Fruit fly (Drosophila melanogaster) whole organism, embryonic: ENCODE results near the gene CG15185.

Experiments
- Bteb2 ChIP-seq: fragments of 200-800 bp; sonication (Bioruptor generic); optimal IDR thresholded peaks from 2 replicates; lab custom pipeline; 2016; ENCODE audit warnings: missing biosample characterization, missing genetic modification characterization
- C15 ChIP-seq: fragments of 200-800 bp; sonication (Bioruptor generic); IDR thresholded peaks from 3 replicates; pipeline ENCODE4 v1.3.6; 2022; ENCODE audit warnings: missing biosample characterization, missing genetic modification characterization
- CG10565 ChIP-seq: fragments of 200-800 bp; sonication (Bioruptor generic); optimal IDR thresholded peaks from 3 replicates; lab custom pipeline; 2016; ENCODE audit warnings: missing biosample characterization, mild to moderate bottlenecking, missing genetic modification characterization
- CG11085 ChIP-seq: fragments of 200-800 bp; sonication (Bioruptor generic); IDR thresholded peaks from 2 replicates; pipeline ENCODE4 v1.3.6; 2022; ENCODE audit warnings: missing biosample characterization, missing genetic modification characterization
- CG11093 ChIP-seq: fragments of 200-800 bp; sonication (Bioruptor generic); IDR thresholded peaks from 3 replicates; pipeline ENCODE4 v1.3.6; 2022; ENCODE audit warnings: missing biosample characterization, missing genetic modification characterization
- CG1603 ChIP-seq: fragments of 200-800 bp; sonication (Bioruptor generic); optimal IDR thresholded peaks from 2 replicates; lab custom pipeline; 2019; ENCODE audit warnings: missing biosample characterization, mild to moderate bottlenecking, missing genetic modification characterization, moderate library complexity
- CG17912 ChIP-seq: fragments of 200-800 bp; sonication (Bioruptor generic); optimal IDR thresholded peaks from 2 replicates; lab custom pipeline; 2018; ENCODE audit warnings: missing biosample characterization, mild to moderate bottlenecking, missing genetic modification characterization
- CG3838 ChIP-seq: fragments of 200-800 bp; sonication (Bioruptor generic); optimal IDR thresholded peaks from 3 replicates; lab custom pipeline; 2016; ENCODE audit warnings: missing biosample characterization, missing genetic modification characterization
- CG3847 ChIP-seq: fragments of 200-800 bp; sonication (Bioruptor generic); IDR thresholded peaks from 2 replicates; pipeline ENCODE4 v1.3.6; 2022; ENCODE audit warnings: missing biosample characterization, missing genetic modification characterization
- CG5180 ChIP-seq: fragments of 200-800 bp; sonication (Bioruptor generic); optimal IDR thresholded peaks from 3 replicates; lab custom pipeline; 2017; ENCODE audit warnings: missing biosample characterization, missing genetic modification characterization, mild to moderate bottlenecking, moderate library complexity, missing genetic modification reagents
- CG6854 ChIP-seq: fragments of 200-800 bp; sonication (Bioruptor generic); optimal IDR thresholded peaks from 3 replicates; lab custom pipeline; 2017; ENCODE audit warnings: missing biosample characterization, mild to moderate bottlenecking, missing genetic modification characterization
- CG7745 ChIP-seq: fragments of 200-800 bp; sonication (Bioruptor generic); optimal IDR thresholded peaks from 2 replicates; lab custom pipeline; 2018; ENCODE audit warnings: missing biosample characterization, mild to moderate bottlenecking, missing genetic modification characterization, moderate library complexity
- CG8281 ChIP-seq: fragments of 200-800 bp; sonication (Bioruptor generic); optimal IDR thresholded peaks from 2 replicates; lab custom pipeline; 2018; ENCODE audit warnings: missing biosample characterization, mild to moderate bottlenecking, missing genetic modification characterization, moderate library complexity
- Camta ChIP-seq: fragments of 200-800 bp; sonication (Bioruptor generic); optimal IDR thresholded peaks from 2 replicates; lab custom pipeline; 2016; ENCODE audit warnings: missing biosample characterization, missing genetic modification characterization
- Dad ChIP-seq: fragments of 200-800 bp; sonication (Bioruptor generic); optimal IDR thresholded peaks from 3 replicates; lab custom pipeline; 2016; ENCODE audit warnings: missing biosample characterization, missing genetic modification characterization
- Dek ChIP-seq: fragments of 200-800 bp; sonication (Bioruptor generic); optimal IDR thresholded peaks from 3 replicates; lab custom pipeline; 2019; ENCODE audit warnings: missing biosample characterization, mild to moderate bottlenecking, missing genetic modification characterization, moderate library complexity
- Dref ChIP-seq: fragments of 200-800 bp; sonication (Bioruptor generic); IDR thresholded peaks from 2 replicates; pipeline ENCODE4 v1.3.6; 2022; ENCODE audit warnings: missing biosample characterization, missing genetic modification characterization
- Drgx ChIP-seq: fragments of 200-800 bp; sonication (Bioruptor generic); IDR thresholded peaks from 2 replicates; pipeline ENCODE4 v1.3.6; 2022; ENCODE audit warnings: missing biosample characterization, missing genetic modification characterization
- Eip74EF ChIP-seq, 2 experiments: fragments of 200-800 bp in 1 of 2; fragments of >200 bp in 1 of 2; sonication (Bioruptor generic) in 1 of 2; optimal IDR thresholded peaks; 2 replicates each; lab custom pipeline; 2017 to 2019; ENCODE audit warnings: missing biosample characterization in 2 of 2, missing genetic modification characterization in 2 of 2, mild to moderate bottlenecking in 1 of 2, moderate library complexity in 1 of 2
- Ets65A ChIP-seq: fragments of 200-800 bp; sonication (Bioruptor generic); peaks from one replicate; lab custom pipeline; 2016; ENCODE audit warnings: missing biosample characterization, missing genetic modification characterization
- Hand ChIP-seq: fragments of 200-800 bp; sonication (Bioruptor generic); optimal IDR thresholded peaks from 2 replicates; lab custom pipeline; 2017; ENCODE audit warnings: mild to moderate bottlenecking, missing biosample characterization, missing genetic modification reagents, missing genetic modification characterization
- Hr3 ChIP-seq: fragments of 200-800 bp; sonication (Bioruptor generic); optimal IDR thresholded peaks from 3 replicates; lab custom pipeline; 2016; ENCODE audit warnings: missing biosample characterization, missing genetic modification characterization
- Max ChIP-seq: fragments of 200-800 bp; sonication (Bioruptor generic); optimal IDR thresholded peaks from 2 replicates; lab custom pipeline; 2016; ENCODE audit warnings: missing biosample characterization, mild to moderate bottlenecking, missing genetic modification characterization
- Pdp1 ChIP-seq, 2 experiments: fragments of 200-800 bp; sonication (Bioruptor generic); optimal IDR thresholded peaks; 3 replicates each; lab custom pipeline; 2016; ENCODE audit warnings: missing biosample characterization in 2 of 2, missing genetic modification characterization in 2 of 2, mild to moderate bottlenecking in 1 of 2, moderate library complexity in 1 of 2
- Side ChIP-seq: fragments of 200-800 bp; sonication (Bioruptor generic); optimal IDR thresholded peaks from 2 replicates; lab custom pipeline; 2016; ENCODE audit warnings: missing biosample characterization, missing genetic modification characterization
- Taf1 ChIP-seq: fragments of 200-800 bp; sonication (Bioruptor generic); IDR thresholded peaks from 2 replicates; pipeline ENCODE4 v1.3.6; 2022; ENCODE audit warnings: missing biosample characterization, missing genetic modification characterization
- Xrp1 ChIP-seq: fragments of 200-800 bp; sonication (Bioruptor generic); IDR thresholded peaks from 2 replicates; pipeline ENCODE4 v1.3.6; 2022; ENCODE audit warnings: missing biosample characterization, missing genetic modification characterization
- aop ChIP-seq: fragments of 200-800 bp; sonication (Bioruptor generic); IDR thresholded peaks from 2 replicates; pipeline ENCODE4 v1.3.6; 2022; ENCODE audit warnings: missing biosample characterization, missing genetic modification characterization
- cato ChIP-seq: fragments of 200-800 bp; sonication (Bioruptor generic); optimal IDR thresholded peaks from 2 replicates; lab custom pipeline; 2016; ENCODE audit warnings: missing biosample characterization, missing genetic modification characterization, borderline replicate concordance
- cg ChIP-seq: fragments of 200-800 bp; sonication (Bioruptor generic); optimal IDR thresholded peaks from 3 replicates; lab custom pipeline; 2019; ENCODE audit warnings: missing biosample characterization, mild to moderate bottlenecking, missing genetic modification characterization, moderate library complexity
- crol ChIP-seq: fragments of 200-800 bp; sonication (Bioruptor generic); IDR thresholded peaks from 2 replicates; pipeline ENCODE4 v1.3.6; 2022; ENCODE audit warnings: missing biosample characterization, missing genetic modification characterization
- crp ChIP-seq, 2 experiments: fragments of 200-800 bp; sonication (Bioruptor generic); optimal IDR thresholded peaks; 2 replicates in 1 of 2; 3 replicates in 1 of 2; lab custom pipeline; 2017; ENCODE audit warnings: missing biosample characterization in 2 of 2, missing genetic modification characterization in 2 of 2, mild to moderate bottlenecking in 1 of 2, moderate library complexity in 1 of 2
- danr ChIP-seq: fragments of 200-800 bp; sonication (Bioruptor generic); IDR thresholded peaks from 2 replicates; pipeline ENCODE4 v1.3.6; 2022; ENCODE audit warnings: missing biosample characterization, missing genetic modification characterization
- fd102C ChIP-seq: fragments of 200-800 bp; sonication (Bioruptor generic); optimal IDR thresholded peaks from 2 replicates; lab custom pipeline; 2018; ENCODE audit warnings: missing biosample characterization, mild to moderate bottlenecking, missing genetic modification characterization, moderate library complexity
- fd3F ChIP-seq: fragments of 200-800 bp; sonication (Bioruptor generic); optimal IDR thresholded peaks from 2 replicates; lab custom pipeline; 2018; ENCODE audit warnings: missing biosample characterization, mild to moderate bottlenecking, missing genetic modification characterization, moderate library complexity
- gfzf ChIP-seq: fragments of 200-800 bp; sonication (Bioruptor generic); optimal IDR thresholded peaks from 2 replicates; lab custom pipeline; 2016; ENCODE audit warnings: missing biosample characterization, mild to moderate bottlenecking, missing genetic modification characterization, moderate library complexity
- h ChIP-seq: fragments of >200 bp; optimal IDR thresholded peaks from 2 replicates; lab custom pipeline; 2017
- hbn ChIP-seq: fragments of 200-800 bp; sonication (Bioruptor generic); IDR thresholded peaks from 2 replicates; pipeline ENCODE4 v1.3.6; 2022; ENCODE audit warnings: missing biosample characterization, missing genetic modification characterization; ENCODE audit not compliant: partially characterized antibody
- jigr1 ChIP-seq: fragments of 200-800 bp; sonication (Bioruptor generic); IDR thresholded peaks from 3 replicates; pipeline ENCODE4 v1.3.6; 2022; ENCODE audit warnings: missing biosample characterization, missing genetic modification characterization
- lbe ChIP-seq: fragments of 200-800 bp; sonication (Bioruptor generic); optimal IDR thresholded peaks from 2 replicates; lab custom pipeline; 2016; ENCODE audit warnings: missing biosample characterization, mild to moderate bottlenecking, missing genetic modification characterization
- mam ChIP-seq: fragments of 200-800 bp; sonication (Bioruptor generic); optimal IDR thresholded peaks from 3 replicates; lab custom pipeline; 2016; ENCODE audit warnings: missing biosample characterization, missing genetic modification characterization
- nerfin-2 ChIP-seq: fragments of 200-800 bp; sonication (Bioruptor generic); IDR thresholded peaks from 2 replicates; pipeline ENCODE4 v1.3.6; 2022; ENCODE audit warnings: missing biosample characterization, missing genetic modification characterization; ENCODE audit not compliant: partially characterized antibody
- odd ChIP-seq: fragments of 200-800 bp; sonication (Bioruptor generic); optimal IDR thresholded peaks from 2 replicates; lab custom pipeline; 2017; ENCODE audit warnings: missing biosample characterization, mild to moderate bottlenecking, missing genetic modification characterization
- pfk ChIP-seq: fragments of 200-800 bp; sonication (Bioruptor generic); optimal IDR thresholded peaks from 2 replicates; lab custom pipeline; 2018; ENCODE audit warnings: missing biosample characterization, mild to moderate bottlenecking, missing genetic modification characterization, moderate library complexity
- prd ChIP-seq, 3 experiments: fragments of >200 bp in 2 of 3; fragments of 200-800 bp in 1 of 3; sonication (Bioruptor generic) in 1 of 3; optimal IDR thresholded peaks in 2 of 3; IDR thresholded peaks in 1 of 3; 2 replicates in 2 of 3; 3 replicates in 1 of 3; pipeline versions ENCODE4 v1.3.6 to Lab custom; 2017 to 2022; ENCODE audit warnings: missing biosample characterization in 1 of 3, missing genetic modification characterization in 1 of 3
- run ChIP-seq: fragments of 200-800 bp; sonication (Bioruptor generic); optimal IDR thresholded peaks from 3 replicates; lab custom pipeline; 2018; ENCODE audit warnings: missing biosample characterization, mild to moderate bottlenecking, missing genetic modification characterization
- sna ChIP-seq: fragments of 200-800 bp; sonication (Bioruptor generic); IDR thresholded peaks from 2 replicates; pipeline ENCODE4 v1.3.6; 2022; ENCODE audit warnings: missing biosample characterization, missing genetic modification characterization; ENCODE audit not compliant: partially characterized antibody
- sqz ChIP-seq: fragments of 200-800 bp; sonication (Bioruptor generic); optimal IDR thresholded peaks from 3 replicates; lab custom pipeline; 2018; ENCODE audit warnings: missing biosample characterization, mild to moderate bottlenecking, missing genetic modification characterization
- tgo ChIP-seq: fragments of 200-800 bp; sonication (Bioruptor generic); IDR thresholded peaks from 3 replicates; pipeline ENCODE4 v1.3.6; 2022; ENCODE audit warnings: missing biosample characterization, missing genetic modification characterization
- unpg ChIP-seq: fragments of 200-800 bp; sonication (Bioruptor generic); optimal IDR thresholded peaks from 3 replicates; lab custom pipeline; 2018; ENCODE audit warnings: missing biosample characterization, mild to moderate bottlenecking, missing genetic modification characterization, moderate library complexity
- zfh2 ChIP-seq: fragments of 200-800 bp; sonication (Bioruptor generic); optimal IDR thresholded peaks from 2 replicates; lab custom pipeline; 2016; ENCODE audit warnings: missing biosample characterization, missing genetic modification characterization

CG15185 gene

DNA sequence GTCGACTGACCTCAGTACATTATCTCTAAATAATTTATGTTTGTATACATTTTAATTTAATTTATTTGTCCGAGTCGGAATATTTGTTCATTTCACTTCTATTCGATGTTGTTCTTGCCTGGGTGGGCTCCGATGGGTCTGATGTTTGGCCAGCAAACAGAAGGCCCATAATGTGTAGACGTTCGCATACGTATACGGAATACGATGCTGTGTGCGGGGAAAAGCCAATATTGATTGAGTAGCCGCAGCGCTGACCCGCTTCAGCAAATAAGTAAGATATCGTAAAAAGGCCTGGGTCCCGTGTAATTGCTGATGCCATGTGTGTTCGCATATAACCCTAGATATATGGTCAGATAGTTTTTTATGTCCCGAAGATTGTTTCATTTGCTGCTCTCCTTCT lies 22.9 kb upstream of the CG15185 start (continued):
- TF ChIP-seq crol (GFP tag; lab: Robert Waterston, UW) (no peak), odd (GFP tag; lab: Kevin White, UChicago) (peak; percentile 55), jigr1 (GFP tag; lab: Robert Waterston, UW) (no peak), Side (GFP tag; lab: Kevin White, UChicago) (peak; percentile 62), CG3838 (no peak), Xrp1 (GFP tag; lab: Robert Waterston, UW) (no peak), fd102C (GFP tag; lab: Kevin White, UChicago) (peak; percentile 95), Dek (tag; lab: Kevin White, UChicago) (no peak), unpg (GFP tag; lab: Kevin White, UChicago) (peak; percentile 61), h (lab: Kevin White, UChicago) (no peak), Camta (GFP tag; lab: Kevin White, UChicago) (peak; percentile 15), nerfin-2 (no peak), Pdp1 (GFP tag; optimal IDR thresholded peaks at IDR 0.05; lab: Kevin White, UChicago) (peak in 1 of 2 experiments; percentile 28), Hand (GFP tag; lab: Kevin White, UChicago) (no peak), lbe (GFP tag; lab: Kevin White, UChicago) (no peak), CG6854 (GFP tag; lab: Kevin White, UChicago) (no peak), Taf1 (GFP tag; lab: Robert Waterston, UW) (no peak), zfh2 (GFP tag; lab: Kevin White, UChicago) (no peak), pfk (GFP tag; lab: Kevin White, UChicago) (no peak), gfzf (GFP tag; lab: Kevin White, UChicago) (no peak), CG11093 (no peak), CG5180 (GFP tag; lab: Kevin White, UChicago) (no peak), fd3F (GFP tag; lab: Kevin White, UChicago) (no peak), Drgx (GFP tag; lab: Robert Waterston, UW) (no peak), Max (GFP tag; lab: Kevin White, UChicago) (no peak), CG1603 (tag; lab: Kevin White, UChicago) (peak; percentile 74), run (tag; lab: Kevin White, UChicago) (no peak), C15 (GFP tag; lab: Robert Waterston, UW) (no peak), Bteb2 (GFP tag; lab: Kevin White, UChicago) (no peak), Eip74EF (GFP tag; optimal IDR thresholded peaks at IDR 0.05; lab: Kevin White, UChicago) (peak in 1 of 2 experiments; percentile 37), CG11085 (GFP tag; lab: Robert Waterston, UW) (no peak), hbn (GFP tag; lab: Robert Waterston, UW) (no peak), Ets65A (GFP tag; lab: Kevin White, UChicago) (peak; percentile 58), CG7745 (tag; lab: Kevin White, UChicago) (no peak), Dref (no peak), Dad (GFP tag; lab: Kevin White, UChicago) (no peak), cg (GFP tag; lab: Kevin White, UChicago) (no peak), crp (GFP tag; optimal IDR thresholded peaks at IDR 0.05; lab: Kevin White, UChicago) (no peak), Hr3 (GFP tag; lab: Kevin White, UChicago) (no peak), prd (optimal IDR thresholded peaks at IDR 0.05; lab: Kevin White, UChicago) (no peak), prd (GFP tag; IDR thresholded peaks at IDR 0.05; lab: Robert Waterston, UW) (peak; percentile 46; the same call in 1 of the 3 replicates), sqz (GFP tag; lab: Kevin White, UChicago) (no peak), aop (GFP tag; lab: Robert Waterston, UW) (no peak), CG3847 (GFP tag; lab: Robert Waterston, UW) (no peak), mam (GFP tag; lab: Kevin White, UChicago) (no peak), CG8281 (tag; lab: Kevin White, UChicago) (peak; percentile 3), danr (GFP tag; lab: Robert Waterston, UW) (no peak), tgo (GFP tag; lab: Robert Waterston, UW) (no peak), CG10565 (GFP tag; lab: Kevin White, UChicago) (no peak), CG17912 (GFP tag; lab: Kevin White, UChicago) (no peak), sna (GFP tag; lab: Robert Waterston, UW) (no peak), cato (peak; percentile 12)
